Worm (Caenorhabditis elegans): ENCODE results near the gene acdh-6.
A peak's percentile ranks its signal among the peaks of the same experiment; 100 is the strongest.

The acdh-6 gene

DNA sequence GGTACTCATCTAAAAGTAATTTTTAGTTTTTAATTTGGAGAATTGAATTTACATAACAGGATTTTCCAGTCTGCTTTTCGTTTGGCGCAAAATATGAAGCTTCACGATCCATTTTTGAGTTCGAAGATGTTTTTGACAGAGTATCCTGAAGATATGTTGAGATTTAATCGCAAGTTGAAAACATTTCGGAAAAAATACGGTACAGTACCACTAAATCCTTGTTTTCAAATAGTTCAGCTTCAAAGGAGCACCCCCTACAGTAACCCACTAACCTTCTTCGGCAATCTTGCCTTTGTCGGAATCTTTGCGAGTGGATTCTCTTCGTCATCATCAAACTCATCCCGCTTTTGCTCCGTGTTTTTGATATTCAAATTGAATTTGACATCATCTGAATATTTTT is 41.9 kb upstream of the acdh-6 start (continued):
- TF ChIP-seq madf-6 (GFP tag; IDR thresholded peaks at IDR 0.05) (no peak), cebp-1 (GFP tag; IDR thresholded peaks at IDR 0.05) (no peak), cebp-1 (tag; optimal IDR thresholded peaks at IDR 0.05) (peak; percentile 12), sdz-38 (tag; optimal IDR thresholded peaks at IDR 0.05) (no peak), mel-28 (tag; optimal IDR thresholded peaks at IDR 0.05; ENCODE audit: borderline replicate concordance) (no peak), ceh-100 (GFP tag; IDR thresholded peaks at IDR 0.05) (no peak), lin-26 (GFP tag; IDR thresholded peaks at IDR 0.05) (0 out of 2 replicates have a peak, but pooled peaks have one; percentile 24), hmg-1.2 (GFP tag; IDR thresholded peaks at IDR 0.05) (no peak)

ce11 chrIII:8519886-8520285 is 41.0 kb upstream of the acdh-6 start, which contains the start of gene ZC21.8:
TSS of gene ZC21.8 (minus strand) at chrIII:8519986.
- TF ChIP-seq mxl-1 (tag; optimal IDR thresholded peaks at IDR 0.05) (no peak), attf-5 (GFP tag; optimal IDR thresholded peaks at IDR 0.05) (no peak), ccch-3 (GFP tag; optimal IDR thresholded peaks at IDR 0.05) (no peak), gei-17 (GFP tag; optimal IDR thresholded peaks at IDR 0.05) (no peak), Y67H2A.10 (GFP tag; conservative IDR thresholded peaks at IDR 0.05) (no peak), let-526 (GFP tag; IDR thresholded peaks at IDR 0.05) (no peak), snpc-1.3 (tag; optimal IDR thresholded peaks at IDR 0.05; ENCODE audit: insufficient read depth) (no peak)

ce11 chrIII:8520589-8520988 is 40.3 kb upstream of the acdh-6 start:
- TF ChIP-seq attf-6 (GFP tag; IDR thresholded peaks at IDR 0.05), result no peak
- TF ChIP-seq lsl-1 (GFP tag; optimal IDR thresholded peaks at IDR 0.05), result no peak
- no peak for TF ChIP-seq madf-8 (GFP tag; conservative IDR thresholded peaks at IDR 0.05)
- TF ChIP-seq ztf-6 (GFP tag; IDR thresholded peaks at IDR 0.05), result no peak
- TF ChIP-seq lir-1 (GFP tag; conservative IDR thresholded peaks at IDR 0.05), result no peak
- TF ChIP-seq C06A6.2 (GFP tag; conservative IDR thresholded peaks at IDR 0.05), result no peak
- no peak for TF ChIP-seq C17E4.6 (GFP tag; IDR thresholded peaks at IDR 0.05)
- no peak for TF ChIP-seq ztf-26 (tag; optimal IDR thresholded peaks at IDR 0.05)
- TF ChIP-seq fkh-3 (tag; optimal IDR thresholded peaks at IDR 0.05), result no peak
- no peak for TF ChIP-seq tbx-9 (tag; optimal IDR thresholded peaks at IDR 0.05; ENCODE audit: borderline replicate concordance)

ce11 chrIII:8521654-8522392 is 39.1 kb upstream of the acdh-6 start:
- TF ChIP-seq madf-6 (GFP tag; IDR thresholded peaks at IDR 0.05), result no peak
- no peak for TF ChIP-seq madf-8 (GFP tag; conservative IDR thresholded peaks at IDR 0.05)
- TF ChIP-seq mxl-1 (tag; optimal IDR thresholded peaks at IDR 0.05), result no peak
- TF ChIP-seq ceh-100 (GFP tag; IDR thresholded peaks at IDR 0.05), result no peak
- no peak for TF ChIP-seq C06A6.2 (GFP tag; conservative IDR thresholded peaks at IDR 0.05)
- TF ChIP-seq unc-130 (GFP tag; optimal IDR thresholded peaks at IDR 0.05), result no peak
- TF ChIP-seq efl-1 (GFP tag; optimal IDR thresholded peaks at IDR 0.05), result no peak
- no peak for TF ChIP-seq ceh-40 (GFP tag; IDR thresholded peaks at IDR 0.05)
- no peak for TF ChIP-seq F57C9.4 (tag; optimal IDR thresholded peaks at IDR 0.05)
- TF ChIP-seq lag-1 (GFP tag; IDR thresholded peaks at IDR 0.05), result no peak
- no peak for TF ChIP-seq B0035.1 (tag; optimal IDR thresholded peaks at IDR 0.05)
- no peak for TF ChIP-seq egl-18 (GFP tag; IDR thresholded peaks at IDR 0.05)
- no peak for TF ChIP-seq hlh-12 (tag; optimal IDR thresholded peaks at IDR 0.05)
- TF ChIP-seq Y53G8AR.9 (GFP tag; conservative IDR thresholded peaks at IDR 0.05), result no peak
- TF ChIP-seq cebp-2 (GFP tag; IDR thresholded peaks at IDR 0.05), result no peak

Measured in whole organism, young adult.